Worm (Caenorhabditis elegans) whole organism, L2 larva: Measurements from ENCODE around the gene elo-1.

Experiments used
- C34F6.9 ChIP-seq: fragments of 150-350 bp; optimal IDR thresholded peaks from 2 replicates; lab custom pipeline; 2014; ENCODE audit warnings: missing biosample characterization, missing genetic modification characterization
- F13H6.1 ChIP-seq: sonication (generic microtip); optimal IDR thresholded peaks from 2 replicates; lab custom pipeline; 2016; ENCODE audit warnings: missing genetic modification characterization, missing compliant biosample characterization
- Y55F3AM.14 ChIP-seq: fragments of 200-800 bp; sonication (Bioruptor generic); optimal IDR thresholded peaks from 2 replicates; lab custom pipeline; 2018; ENCODE audit warnings: mild to moderate bottlenecking, missing genetic modification characterization, missing compliant biosample characterization
- ZK546.5 ChIP-seq: sonication (generic microtip); optimal IDR thresholded peaks from 2 replicates; lab custom pipeline; 2017; ENCODE audit warnings: missing biosample characterization, missing genetic modification characterization
- alr-1 ChIP-seq: fragments of 150-350 bp; optimal IDR thresholded peaks from 2 replicates; lab custom pipeline; 2014; ENCODE audit warnings: missing biosample characterization, missing genetic modification characterization
- ama-1 ChIP-seq: fragments of 150-350 bp; optimal IDR thresholded peaks from 2 replicates; lab custom pipeline; 2018; ENCODE audit warnings: inconsistent platforms
- blmp-1 ChIP-seq: sonication (generic microtip); optimal IDR thresholded peaks from 2 replicates; lab custom pipeline; 2017; ENCODE audit warnings: missing genetic modification characterization, mild to moderate bottlenecking, missing compliant biosample characterization, antibody characterized with exemption, moderate library complexity; ENCODE audit not compliant: insufficient read depth
- crh-2 ChIP-seq: sonication (generic microtip); optimal IDR thresholded peaks from 2 replicates; lab custom pipeline; 2017; ENCODE audit warnings: missing biosample characterization, missing genetic modification characterization
- dmd-4 ChIP-seq: sonication (generic microtip); optimal IDR thresholded peaks from 2 replicates; lab custom pipeline; 2017; ENCODE audit warnings: missing biosample characterization, missing genetic modification characterization
- egl-27 ChIP-seq: sonication (generic microtip); optimal IDR thresholded peaks from 3 replicates; lab custom pipeline; 2017; ENCODE audit warnings: missing biosample characterization, missing genetic modification reagents, missing genetic modification characterization
- elt-1 ChIP-seq: fragments of 150-350 bp; optimal IDR thresholded peaks from 2 replicates; lab custom pipeline; 2014; ENCODE audit warnings: missing biosample characterization, missing genetic modification characterization
- fos-1 ChIP-seq: fragments of 150-350 bp; optimal IDR thresholded peaks from 2 replicates; lab custom pipeline; 2014; ENCODE audit warnings: missing biosample characterization, missing genetic modification characterization
- lin-13 ChIP-seq: fragments of 150-350 bp; optimal IDR thresholded peaks from 2 replicates; lab custom pipeline; 2014; ENCODE audit warnings: missing biosample characterization, missing genetic modification reagents, missing genetic modification characterization
- lin-39 ChIP-seq: fragments of 150-350 bp; optimal IDR thresholded peaks from 2 replicates; lab custom pipeline; 2014; ENCODE audit warnings: missing biosample characterization, missing genetic modification reagents, missing genetic modification characterization
- lsy-2 ChIP-seq, 2 experiments: fragments of 150-350 bp in 1 of 2; sonication (generic microtip) in 1 of 2; optimal IDR thresholded peaks; 2 replicates each; lab custom pipeline; 2014 to 2017; ENCODE audit warnings: missing biosample characterization in 2 of 2, missing genetic modification characterization in 2 of 2
- mab-5 ChIP-seq: fragments of 150-350 bp; optimal IDR thresholded peaks from 2 replicates; lab custom pipeline; 2014; ENCODE audit warnings: missing biosample characterization, missing genetic modification characterization
- mbf-1 ChIP-seq: sonication (generic microtip); optimal IDR thresholded peaks from 2 replicates; lab custom pipeline; 2017; ENCODE audit warnings: missing biosample characterization, missing genetic modification characterization
- mdl-1 ChIP-seq, 2 experiments: fragments of 150-350 bp in 1 of 2; sonication (generic microtip) in 1 of 2; optimal IDR thresholded peaks; 2 replicates each; lab custom pipeline; 2017; ENCODE audit warnings: missing biosample characterization in 2 of 2, missing genetic modification characterization in 2 of 2
- nhr-11 ChIP-seq: fragments of 150-350 bp; optimal IDR thresholded peaks from 2 replicates; lab custom pipeline; 2014; ENCODE audit warnings: missing biosample characterization, missing genetic modification characterization
- nhr-12 ChIP-seq: fragments of 150-350 bp; optimal IDR thresholded peaks from 2 replicates; lab custom pipeline; 2014; ENCODE audit warnings: missing biosample characterization, missing genetic modification characterization
- nhr-129 ChIP-seq: fragments of 150-350 bp; optimal IDR thresholded peaks from 2 replicates; lab custom pipeline; 2014; ENCODE audit warnings: missing biosample characterization, missing genetic modification characterization
- nhr-21 ChIP-seq: fragments of 150-350 bp; optimal IDR thresholded peaks from 2 replicates; lab custom pipeline; 2014; ENCODE audit warnings: missing biosample characterization, missing genetic modification characterization
- nhr-25 ChIP-seq: fragments of 150-350 bp; sonication (generic microtip); optimal IDR thresholded peaks from 3 replicates; lab custom pipeline; 2014; ENCODE audit warnings: missing biosample characterization, missing genetic modification characterization
- nhr-6 ChIP-seq: fragments of 150-350 bp; optimal IDR thresholded peaks from 2 replicates; lab custom pipeline; 2014; ENCODE audit warnings: missing biosample characterization, missing genetic modification characterization
- nhr-77 ChIP-seq: fragments of 150-350 bp; optimal IDR thresholded peaks from 2 replicates; lab custom pipeline; 2014; ENCODE audit warnings: missing biosample characterization, missing genetic modification characterization
- peb-1 ChIP-seq: fragments of 150-350 bp; optimal IDR thresholded peaks from 2 replicates; lab custom pipeline; 2014; ENCODE audit warnings: missing biosample characterization, missing genetic modification characterization
- sem-4 ChIP-seq: fragments of 150-350 bp; optimal IDR thresholded peaks from 2 replicates; lab custom pipeline; 2014; ENCODE audit warnings: missing biosample characterization, missing genetic modification reagents, missing genetic modification characterization
- sma-3 ChIP-seq: sonication (generic microtip); optimal IDR thresholded peaks from 2 replicates; lab custom pipeline; 2016; ENCODE audit warnings: missing genetic modification reagents, missing genetic modification characterization, missing compliant biosample characterization
- sma-9 ChIP-seq, 2 experiments: fragments of 150-350 bp in 1 of 2; sonication (generic microtip) in 1 of 2; optimal IDR thresholded peaks; 2 replicates each; lab custom pipeline; 2014 to 2016; ENCODE audit warnings: missing genetic modification characterization in 2 of 2, mild to moderate bottlenecking in 1 of 2, missing biosample characterization in 1 of 2, missing compliant biosample characterization in 1 of 2, missing genetic modification reagents in 1 of 2, moderate library complexity in 1 of 2
- snpc-4 ChIP-seq: fragments of 150-350 bp; optimal IDR thresholded peaks from 2 replicates; lab custom pipeline; 2014; ENCODE audit warnings: missing biosample characterization, missing genetic modification characterization
- unc-39 ChIP-seq: fragments of 150-350 bp; optimal IDR thresholded peaks from 2 replicates; lab custom pipeline; 2014; ENCODE audit warnings: missing biosample characterization, missing genetic modification characterization
- unc-62 ChIP-seq: fragments of 150-350 bp; optimal IDR thresholded peaks from 2 replicates; lab custom pipeline; 2014; ENCODE audit warnings: missing biosample characterization, missing genetic modification reagents, missing genetic modification characterization
- zag-1 ChIP-seq: fragments of 150-350 bp; optimal IDR thresholded peaks from 2 replicates; lab custom pipeline; 2014; ENCODE audit warnings: missing biosample characterization, missing genetic modification characterization
- ztf-1 ChIP-seq: fragments of 200-800 bp; sonication (Bioruptor generic); conservative IDR thresholded peaks from 2 replicates; pipeline ENCODE4 v1.3.6; 2022; ENCODE audit warnings: missing genetic modification characterization, missing compliant biosample characterization
- ztf-4 ChIP-seq: fragments of 150-350 bp; optimal IDR thresholded peaks from 2 replicates; lab custom pipeline; 2014; ENCODE audit warnings: missing biosample characterization, missing genetic modification characterization

elo-1 gene

DNA sequence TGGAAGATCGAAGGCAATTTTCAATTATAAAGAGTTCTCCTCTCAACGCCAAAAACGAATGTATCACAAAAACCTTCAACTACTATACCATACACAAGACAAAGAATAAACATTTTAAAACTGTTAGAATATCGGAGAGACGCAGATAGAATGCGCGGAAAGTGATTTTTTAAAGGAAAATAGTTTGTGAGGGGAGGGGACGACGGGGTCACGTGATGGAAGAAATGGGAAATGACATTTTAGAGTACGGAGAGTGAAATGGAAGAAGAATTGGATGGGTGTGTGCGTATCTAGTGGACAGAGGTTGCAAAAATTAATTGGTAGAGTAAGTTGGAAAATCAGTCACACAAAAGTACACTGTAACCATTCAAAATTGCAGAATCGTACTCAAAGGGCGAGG is 8.2 kb downstream of the elo-1 start (continued):
- TF ChIP-seq ama-1 (no peak), elt-1 (no peak)

DNA sequence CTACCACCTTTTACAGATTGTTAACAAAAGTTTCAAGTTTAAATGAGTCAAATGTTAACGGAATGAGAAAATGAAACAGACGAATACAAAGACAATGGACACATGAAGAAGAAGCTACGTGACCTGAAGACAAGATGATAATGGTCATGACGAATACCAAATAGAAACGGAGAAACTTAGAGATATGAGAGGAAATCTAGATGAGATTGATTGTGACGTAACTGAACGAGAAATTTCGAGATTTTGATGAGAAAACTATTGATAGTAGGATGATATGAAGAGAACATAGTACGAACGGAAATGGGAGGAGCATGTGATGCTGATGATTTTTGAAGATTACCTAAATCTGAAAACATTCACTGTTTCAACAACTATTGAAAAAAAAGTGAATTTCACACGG is 8.9 kb downstream of the elo-1 start:
- TF ChIP-seq sma-3 (GFP tag; lab: Kevin White, UChicago) (peak; percentile 76), blmp-1 (tag; lab: Kevin White, UChicago) (peak; percentile 82), zag-1 (tag; lab: Kevin White, UChicago) (no peak), nhr-21 (tag; lab: Kevin White, UChicago) (peak; percentile 70), peb-1 (no peak), egl-27 (no peak), nhr-129 (tag; lab: Kevin White, UChicago) (peak; percentile 28), crh-2 (tag; lab: Kevin White, UChicago) (peak; percentile 33), ztf-1 (GFP tag; lab: Robert Waterston, UW) (no peak), alr-1 (tag; lab: Kevin White, UChicago) (no peak), nhr-11 (tag; lab: Kevin White, UChicago) (no peak), nhr-25 (tag; lab: Kevin White, UChicago) (peak; percentile 69), fos-1 (tag; lab: Kevin White, UChicago) (peak; percentile 36), F13H6.1 (tag; lab: Kevin White, UChicago) (no peak), sma-9 (GFP tag; optimal IDR thresholded peaks at IDR 0.05; lab: Kevin White, UChicago) (peak; percentile 72), sma-9 (tag; optimal IDR thresholded peaks at IDR 0.05; lab: Kevin White, UChicago) (no peak)

DNA sequence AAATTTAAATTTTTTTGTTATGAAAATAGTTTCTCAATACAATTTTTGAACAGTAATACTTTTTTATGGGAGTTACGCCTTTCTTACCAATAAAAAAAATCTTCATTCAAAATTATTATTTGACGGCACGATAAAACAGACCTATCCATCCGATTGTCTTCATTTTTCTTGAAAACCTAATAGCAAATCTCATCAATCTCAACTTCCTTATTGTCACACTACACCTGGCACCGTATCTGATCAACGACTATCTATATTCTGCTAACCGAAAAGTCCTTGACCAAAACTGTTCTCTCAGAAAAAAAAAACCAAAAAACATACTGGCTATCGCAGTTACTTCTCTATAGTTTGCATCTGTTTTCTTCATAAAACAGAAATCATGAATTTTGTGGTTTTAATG is 10.0 kb downstream of the elo-1 start:
- TF ChIP-seq sem-4 (tag; lab: Kevin White, UChicago) (no peak), sma-9 (GFP tag; optimal IDR thresholded peaks at IDR 0.05; lab: Kevin White, UChicago) (peak; percentile 24), sma-9 (tag; optimal IDR thresholded peaks at IDR 0.05; lab: Kevin White, UChicago) (no peak)

DNA sequence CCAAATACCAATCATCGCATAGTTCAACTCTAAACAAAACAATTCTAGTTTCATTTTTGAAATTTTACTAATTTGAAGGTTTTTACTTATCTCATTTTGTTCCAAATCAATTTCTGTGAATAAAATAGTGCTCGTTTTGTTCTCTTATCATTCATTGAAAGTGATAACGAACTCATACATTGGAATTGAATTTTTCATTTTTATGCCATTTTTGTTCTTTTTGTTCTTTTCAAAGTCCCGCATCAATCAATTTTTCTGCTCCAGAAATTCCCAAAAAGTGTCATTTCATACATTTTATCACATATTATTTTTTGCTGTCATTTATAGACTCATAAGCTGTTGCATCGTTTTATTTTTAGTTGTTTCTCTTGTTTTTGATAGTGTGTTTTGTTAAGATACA is 11.3 kb downstream of the elo-1 start:
- TF ChIP-seq unc-62 (GFP tag; lab: Kevin White, UChicago) (no peak), fos-1 (tag; lab: Kevin White, UChicago) (peak; percentile 20), nhr-6 (tag; lab: Kevin White, UChicago) (no peak)
- TF ChIP-seq, all 48 proteins: peak for 1

DNA sequence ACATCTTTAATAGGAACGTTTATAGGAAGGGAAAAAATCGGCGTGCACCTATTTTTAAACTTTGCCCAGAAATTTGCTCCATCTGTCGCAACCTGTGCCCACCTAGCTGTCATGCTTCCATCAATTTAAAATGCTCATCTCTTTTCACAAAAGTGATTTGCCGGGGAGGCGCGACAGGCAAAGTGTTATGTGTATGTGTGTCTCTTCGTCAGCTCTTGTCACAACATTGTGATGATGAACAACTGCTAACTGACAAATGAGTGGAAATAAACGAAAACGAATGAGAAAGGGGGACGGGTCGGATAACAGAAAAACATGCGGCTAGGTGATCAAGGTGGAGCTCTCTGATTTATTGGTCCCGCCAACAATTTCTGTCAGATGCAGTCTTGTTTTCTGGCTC is 12.0 kb downstream of the elo-1 start:
- TF ChIP-seq lin-13 (GFP tag; lab: Kevin White, UChicago) (no peak), snpc-4 (tag; lab: Kevin White, UChicago) (no peak), F13H6.1 (tag; lab: Kevin White, UChicago) (peak; percentile 28), nhr-129 (tag; lab: Kevin White, UChicago) (peak; percentile 60), nhr-11 (tag; lab: Kevin White, UChicago) (no peak), sem-4 (tag; lab: Kevin White, UChicago) (no peak), dmd-4 (tag; lab: Kevin White, UChicago) (no peak), C34F6.9 (tag; lab: Kevin White, UChicago) (peak; percentile 16), peb-1 (no peak), egl-27 (no peak), ZK546.5 (tag; lab: Kevin White, UChicago) (no peak), Y55F3AM.14 (GFP tag; lab: Kevin White, UChicago) (no peak), nhr-25 (tag; lab: Kevin White, UChicago) (no peak), mab-5 (tag; lab: Kevin White, UChicago) (no peak), mdl-1 (tag; optimal IDR thresholded peaks at IDR 0.05; lab: Kevin White, UChicago) (no peak), lin-39 (tag; lab: Kevin White, UChicago) (no peak), nhr-77 (tag; lab: Kevin White, UChicago) (no peak), mbf-1 (tag; lab: Kevin White, UChicago) (no peak), unc-39 (tag; lab: Kevin White, UChicago) (no peak), ztf-4 (tag; lab: Kevin White, UChicago) (no peak), lsy-2 (tag; optimal IDR thresholded peaks at IDR 0.05; lab: Kevin White, UChicago) (peak in 1 of 2 experiments; percentile 19), unc-62 (GFP tag; lab: Kevin White, UChicago) (no peak), nhr-12 (tag; lab: Kevin White, UChicago) (no peak), nhr-6 (tag; lab: Kevin White, UChicago) (no peak)
